Worm (Caenorhabditis elegans) whole organism, L4/young adult: Measurements from ENCODE around the gene M163.22.

ENCODE experiments used
- W03F9.2 ChIP-seq: fragments of 150-350 bp; optimal IDR thresholded peaks from 2 replicates; lab custom pipeline; 2014; ENCODE audit warnings: missing biosample characterization, missing genetic modification characterization
- him-1 ChIP-seq: sonication (generic microtip); optimal IDR thresholded peaks from 2 replicates; lab custom pipeline; 2016; ENCODE audit warnings: missing genotype, missing genetic modification reagents, missing genetic modification characterization, missing compliant biosample characterization

DNA sequence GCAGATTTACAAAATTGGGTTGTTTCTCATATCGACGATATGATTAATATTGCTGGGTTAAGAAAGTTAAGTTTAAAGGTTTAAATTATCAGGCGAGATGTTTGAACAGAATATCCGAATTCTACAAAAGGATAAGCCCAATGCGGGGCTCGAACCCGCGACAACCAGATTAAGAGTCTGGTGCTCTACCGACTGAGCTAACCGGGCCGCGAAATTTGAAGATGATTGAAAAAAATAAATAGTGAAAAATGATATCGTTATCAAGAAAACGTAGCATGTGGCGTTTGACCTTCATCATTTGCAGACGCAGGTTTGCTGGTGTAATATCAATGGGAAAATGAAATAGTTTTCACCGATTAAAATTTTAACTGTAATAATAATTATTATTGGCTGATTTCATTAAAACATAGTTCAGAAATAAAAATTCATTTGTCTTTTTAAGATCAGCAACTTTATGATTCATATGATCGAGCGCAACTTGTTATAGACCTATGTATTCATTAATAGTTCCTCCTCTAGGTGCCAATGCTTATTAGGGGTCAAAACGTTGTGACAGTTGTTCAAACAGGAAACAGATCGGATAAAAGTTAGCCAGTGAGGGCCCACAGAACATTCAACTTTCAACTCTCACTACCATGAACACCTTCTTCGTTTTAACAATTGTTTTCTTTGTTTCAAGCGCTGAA is 13.2 kb downstream of the M163.22 start, which contains the start of gene M163.11:
- TF ChIP-seq him-1 (tag; lab: Kevin White, UChicago) (no peak), W03F9.2 (tag; lab: Kevin White, UChicago) (no peak)
